Worm (Caenorhabditis elegans): ENCODE data around the gene C25D7.5.

- TF ChIP-seq fkh-10 (GFP tag; optimal IDR thresholded peaks at IDR 0.05) (no peak), ces-1 (GFP tag; optimal IDR thresholded peaks at IDR 0.05) (no peak), aly-2 (tag; optimal IDR thresholded peaks at IDR 0.05) (no peak), ceh-90 (tag; optimal IDR thresholded peaks at IDR 0.05) (no peak), ets-5 (GFP tag; IDR thresholded peaks at IDR 0.05) (no peak), nhr-28 (tag; optimal IDR thresholded peaks at IDR 0.05) (no peak), ztf-4 (tag; optimal IDR thresholded peaks at IDR 0.05) (no peak)
Measured at ce11 chrV:15054733-15055132, 2.3 kb downstream of the C25D7.5 start.

Measured in whole organism, L1 larva.